Fruit fly (Drosophila melanogaster): Measurements from ENCODE around the gene dpr16.

Gene dpr16

dm6 chr3R:5126884-5127283, 23.8 kb upstream of the dpr16 start (continued):
- peak; percentile 50 for TF ChIP-seq Dip3 (GFP tag; optimal IDR thresholded peaks at IDR 0.05)
- peak; percentile 53 for TF ChIP-seq CG4820 (GFP tag; optimal IDR thresholded peaks at IDR 0.05)
- TF ChIP-seq CG34376 (GFP tag; optimal IDR thresholded peaks at IDR 0.05), result no peak
- peak; percentile 78 for TF ChIP-seq Gug (GFP tag; IDR thresholded peaks at IDR 0.05)
- peak; percentile 44 for TF ChIP-seq NC2α (GFP tag; optimal IDR thresholded peaks at IDR 0.05)
- TF ChIP-seq stwl (tag; optimal IDR thresholded peaks at IDR 0.05), result peak; percentile 88
- peak; percentile 90 for TF ChIP-seq sens (GFP tag)
- TF ChIP-seq CG6689 (GFP tag; IDR thresholded peaks at IDR 0.05), result no peak; the same call in 1 of the 2 replicates
- TF ChIP-seq Rx (GFP tag; IDR thresholded peaks at IDR 0.05), result peak; percentile 23; the same call in 1 of the 2 replicates
- peak; percentile 69 for TF ChIP-seq ind (GFP tag; optimal IDR thresholded peaks at IDR 0.05)
- no peak for TF ChIP-seq Sox100B (GFP tag; optimal IDR thresholded peaks at IDR 0.05)
- no peak for TF ChIP-seq ro (GFP tag; IDR thresholded peaks at IDR 0.05)
- no peak for TF ChIP-seq CG7745 (tag; optimal IDR thresholded peaks at IDR 0.05)
- TF ChIP-seq H15 (GFP tag; IDR thresholded peaks at IDR 0.05), result peak; percentile 58; the same call in 1 of the 3 replicates
- TF ChIP-seq disco-r (GFP tag; optimal IDR thresholded peaks at IDR 0.05), result no peak
- peak; percentile 63 for TF ChIP-seq CG15514 (GFP tag; optimal IDR thresholded peaks at IDR 0.05)
- peak; percentile 27; the same call in 1 of the 2 replicates for TF ChIP-seq HLH3B (GFP tag; IDR thresholded peaks at IDR 0.05)
- peak; percentile 58 for TF ChIP-seq CG5245 (GFP tag; optimal IDR thresholded peaks at IDR 0.05)
- peak; percentile 61 for TF ChIP-seq Side (GFP tag; optimal IDR thresholded peaks at IDR 0.05)
- TF ChIP-seq pan (optimal IDR thresholded peaks at IDR 0.05), result no peak
- TF ChIP-seq pan (GFP tag; optimal IDR thresholded peaks at IDR 0.05 in 1 of 2, IDR thresholded peaks at IDR 0.05 in 1 of 2), result peak in 1 of 2 experiments; percentile 42
- TF ChIP-seq Med (GFP tag), result peak; percentile 97
- TF ChIP-seq CG4730 (GFP tag; IDR thresholded peaks at IDR 0.05), result 0 out of 2 replicates have a peak, but pooled peaks have one; percentile 13
- TF ChIP-seq row (GFP tag; IDR thresholded peaks at IDR 0.05), result peak; percentile 69
- no peak for TF ChIP-seq gsb (GFP tag; IDR thresholded peaks at IDR 0.05)
- TF ChIP-seq run (tag; optimal IDR thresholded peaks at IDR 0.05), result no peak
- TF ChIP-seq chinmo (GFP tag; IDR thresholded peaks at IDR 0.05; ENCODE audit: partially characterized antibody), result no peak
- peak; percentile 60 for TF ChIP-seq unpg (GFP tag; optimal IDR thresholded peaks at IDR 0.05)
- TF ChIP-seq Doc3 (GFP tag; IDR thresholded peaks at IDR 0.05; ENCODE audit: partially characterized antibody), result no peak
- TF ChIP-seq CG16815 (GFP tag; optimal IDR thresholded peaks at IDR 0.05), result peak; percentile 65
- TF ChIP-seq bigmax (GFP tag; optimal IDR thresholded peaks at IDR 0.05), result no peak
- TF ChIP-seq CG17802 (tag; optimal IDR thresholded peaks at IDR 0.05), result peak; percentile 41
- TF ChIP-seq CG7357 (GFP tag; IDR thresholded peaks at IDR 0.05), result no peak
- TF ChIP-seq sug (tag; optimal IDR thresholded peaks at IDR 0.05), result peak; percentile 70
- peak; percentile 71 for TF ChIP-seq chn (GFP tag; optimal IDR thresholded peaks at IDR 0.05)
- no peak for TF ChIP-seq prd (optimal IDR thresholded peaks at IDR 0.05)
- TF ChIP-seq prd (GFP tag; IDR thresholded peaks at IDR 0.05), result peak; percentile 59; the same call in 2 of the 3 replicates
- TF ChIP-seq CG11456 (GFP tag; IDR thresholded peaks at IDR 0.05), result peak; percentile 89
- TF ChIP-seq crp (GFP tag; optimal IDR thresholded peaks at IDR 0.05), result no peak
- TF ChIP-seq Sox102F (GFP tag; optimal IDR thresholded peaks at IDR 0.05), result peak; percentile 72
- peak; percentile 30 for TF ChIP-seq cato (GFP tag; optimal IDR thresholded peaks at IDR 0.05; ENCODE audit: borderline replicate concordance)
- peak; percentile 39; the same call in 1 of the 2 replicates for TF ChIP-seq CG14667 (GFP tag; IDR thresholded peaks at IDR 0.05)
- TF ChIP-seq fru (optimal IDR thresholded peaks at IDR 0.05), result no peak
- TF ChIP-seq Atf-2 (GFP tag; optimal IDR thresholded peaks at IDR 0.05), result peak; percentile 52
- TF ChIP-seq CG18764 (GFP tag; optimal IDR thresholded peaks at IDR 0.05), result peak; percentile 41
- peak; percentile 49 for TF ChIP-seq her (GFP tag; optimal IDR thresholded peaks at IDR 0.05)
- peak; percentile 79 for TF ChIP-seq CoRest (tag; optimal IDR thresholded peaks at IDR 0.05)
- TF ChIP-seq GATAe (GFP tag; conservative IDR thresholded peaks at IDR 0.05), result no peak
- TF ChIP-seq ttk (GFP tag; IDR thresholded peaks at IDR 0.05), result no peak; the same call in 1 of the 2 replicates
- TF ChIP-seq CG9932 (GFP tag; IDR thresholded peaks at IDR 0.05), result peak; percentile 85
- peak; percentile 46 for TF ChIP-seq CG13775 (GFP tag; optimal IDR thresholded peaks at IDR 0.05)
- no peak for TF ChIP-seq CG18619 (GFP tag; optimal IDR thresholded peaks at IDR 0.05)

All from whole organism, embryonic.